Fruit fly (Drosophila melanogaster) whole organism, prepupa: ENCODE results near the gene RpL37-1.

ENCODE experiments used
- Blimp-1 ChIP-seq: fragments of 200-800 bp; sonication (Bioruptor generic); optimal IDR thresholded peaks from 3 replicates; lab custom pipeline; 2017; ENCODE audit warnings: missing biosample characterization, missing genetic modification characterization, mild to moderate bottlenecking, moderate library complexity, missing genetic modification reagents
- CG10631 ChIP-seq: fragments of 200-800 bp; sonication (Bioruptor generic); optimal IDR thresholded peaks from 2 replicates; lab custom pipeline; 2016; ENCODE audit warnings: missing biosample characterization, missing genetic modification characterization
- CG11294 ChIP-seq: fragments of 200-800 bp; sonication (Bioruptor generic); IDR thresholded peaks from 2 replicates; pipeline ENCODE4 v1.3.6; 2022; ENCODE audit warnings: missing biosample characterization, missing genetic modification characterization
- CG11902 ChIP-seq: fragments of 200-800 bp; sonication (Bioruptor generic); optimal IDR thresholded peaks from 3 replicates; lab custom pipeline; 2016; ENCODE audit warnings: missing biosample characterization, missing genetic modification characterization
- CG15336 ChIP-seq: fragments of 200-800 bp; sonication (Bioruptor generic); IDR thresholded peaks from 2 replicates; pipeline ENCODE4 v1.3.6; 2022; ENCODE audit warnings: missing biosample characterization, missing genetic modification characterization
- CG1621 ChIP-seq: fragments of 200-800 bp; sonication (Bioruptor generic); optimal IDR thresholded peaks from 3 replicates; lab custom pipeline; 2018; ENCODE audit warnings: missing biosample characterization, mild to moderate bottlenecking, missing genetic modification characterization
- CG16779 ChIP-seq: fragments of 200-800 bp; sonication (Bioruptor generic); optimal IDR thresholded peaks from 3 replicates; lab custom pipeline; 2017; ENCODE audit warnings: missing biosample characterization, mild to moderate bottlenecking, missing genetic modification characterization
- CG3032 ChIP-seq: fragments of 200-800 bp; optimal IDR thresholded peaks from 2 replicates; lab custom pipeline; 2019; ENCODE audit warnings: missing biosample characterization, mild to moderate bottlenecking, missing genetic modification characterization, moderate library complexity
- CG31627 ChIP-seq: fragments of 200-800 bp; sonication (Bioruptor generic); optimal IDR thresholded peaks from 3 replicates; lab custom pipeline; 2016; ENCODE audit warnings: missing biosample characterization, missing genetic modification characterization
- CG32006 ChIP-seq: fragments of 200-800 bp; sonication (Bioruptor generic); optimal IDR thresholded peaks from 3 replicates; lab custom pipeline; 2017; ENCODE audit warnings: missing biosample characterization, mild to moderate bottlenecking, missing genetic modification characterization
- CG3919 ChIP-seq: fragments of 200-800 bp; sonication (Bioruptor generic); optimal IDR thresholded peaks from 3 replicates; lab custom pipeline; 2016; ENCODE audit warnings: missing biosample characterization, missing genetic modification characterization
- CG4318 ChIP-seq: fragments of 200-800 bp; sonication (Bioruptor generic); optimal IDR thresholded peaks from 3 replicates; lab custom pipeline; 2017; ENCODE audit warnings: missing biosample characterization, mild to moderate bottlenecking, missing genetic modification characterization
- CG6163 ChIP-seq: fragments of 200-800 bp; sonication (Bioruptor generic); IDR thresholded peaks from 3 replicates; pipeline ENCODE4 v1.3.6; 2022; ENCODE audit warnings: missing biosample characterization, missing genetic modification characterization
- CG6276 ChIP-seq: fragments of 200-800 bp; sonication (Bioruptor generic); optimal IDR thresholded peaks from 2 replicates; lab custom pipeline; 2017; ENCODE audit warnings: missing biosample characterization, mild to moderate bottlenecking, missing genetic modification characterization
- CG7368 ChIP-seq: fragments of 200-800 bp; sonication (Bioruptor generic); optimal IDR thresholded peaks from 3 replicates; lab custom pipeline; 2016; ENCODE audit warnings: missing biosample characterization, missing genetic modification characterization
- CG8119 ChIP-seq: fragments of 200-800 bp; sonication (Bioruptor generic); IDR thresholded peaks from 3 replicates; pipeline ENCODE4 v1.3.6; 2022; ENCODE audit warnings: missing biosample characterization, missing genetic modification characterization
- CG8319 ChIP-seq: fragments of 200-800 bp; sonication (Bioruptor generic); optimal IDR thresholded peaks from 3 replicates; lab custom pipeline; 2016; ENCODE audit warnings: missing biosample characterization, missing genetic modification characterization
- CG8632 ChIP-seq: fragments of 200-800 bp; sonication (Bioruptor generic); optimal IDR thresholded peaks from 3 replicates; lab custom pipeline; 2016; ENCODE audit warnings: missing biosample characterization, missing genetic modification characterization
- CG9139 ChIP-seq: fragments of 200-800 bp; sonication (Bioruptor generic); optimal IDR thresholded peaks from 3 replicates; lab custom pipeline; 2017; ENCODE audit warnings: missing biosample characterization, mild to moderate bottlenecking, missing genetic modification characterization
- Eip75B ChIP-seq: fragments of 200-800 bp; sonication (Bioruptor generic); optimal IDR thresholded peaks from 3 replicates; lab custom pipeline; 2016; ENCODE audit warnings: missing biosample characterization, missing genetic modification characterization
- Eip78C ChIP-seq: fragments of 200-800 bp; sonication (Bioruptor generic); peaks from one replicate; lab custom pipeline; 2016; ENCODE audit warnings: missing biosample characterization, missing genetic modification characterization
- Eip93F ChIP-seq: fragments of 200-800 bp; sonication (Bioruptor generic); optimal IDR thresholded peaks from 2 replicates; lab custom pipeline; 2016; ENCODE audit warnings: missing biosample characterization, mild to moderate bottlenecking, missing genetic modification characterization
- Ets21C ChIP-seq: fragments of 200-800 bp; sonication (Bioruptor generic); optimal IDR thresholded peaks from 3 replicates; lab custom pipeline; 2016; ENCODE audit warnings: missing biosample characterization, missing genetic modification characterization
- Ets96B ChIP-seq: fragments of 200-800 bp; optimal IDR thresholded peaks from 2 replicates; lab custom pipeline; 2019; ENCODE audit warnings: missing biosample characterization, mild to moderate bottlenecking, missing genetic modification characterization, moderate library complexity
- Hr39 ChIP-seq: fragments of 200-800 bp; sonication (Bioruptor generic); optimal IDR thresholded peaks from 2 replicates; lab custom pipeline; 2016; ENCODE audit warnings: missing biosample characterization, missing genetic modification characterization
- Lpt ChIP-seq: fragments of 200-800 bp; sonication (Bioruptor generic); optimal IDR thresholded peaks from 3 replicates; lab custom pipeline; 2016; ENCODE audit warnings: missing biosample characterization, missing genetic modification characterization
- Met ChIP-seq: fragments of 200-800 bp; sonication (Bioruptor generic); optimal IDR thresholded peaks from 3 replicates; lab custom pipeline; 2016; ENCODE audit warnings: missing biosample characterization, missing genetic modification characterization
- OdsH ChIP-seq: fragments of 200-800 bp; sonication (Bioruptor generic); optimal IDR thresholded peaks from 3 replicates; lab custom pipeline; 2016; ENCODE audit warnings: missing biosample characterization, missing genetic modification characterization
- Smox ChIP-seq: fragments of 200-800 bp; sonication (Bioruptor generic); optimal IDR thresholded peaks from 3 replicates; lab custom pipeline; 2016; ENCODE audit warnings: missing biosample characterization, missing genetic modification characterization
- Sox102F ChIP-seq: fragments of 200-800 bp; sonication (Bioruptor generic); optimal IDR thresholded peaks from 2 replicates; lab custom pipeline; 2016; ENCODE audit warnings: missing biosample characterization, mild to moderate bottlenecking, missing genetic modification characterization
- Sox14 ChIP-seq: fragments of 200-800 bp; sonication (Bioruptor generic); optimal IDR thresholded peaks from 3 replicates; lab custom pipeline; 2016; ENCODE audit warnings: missing biosample characterization, missing genetic modification characterization
- achi ChIP-seq: fragments of 200-800 bp; sonication (Bioruptor generic); optimal IDR thresholded peaks from 3 replicates; lab custom pipeline; 2016; ENCODE audit warnings: missing biosample characterization, missing genetic modification characterization
- acj6 ChIP-seq: fragments of 200-800 bp; sonication (Bioruptor generic); optimal IDR thresholded peaks from 3 replicates; lab custom pipeline; 2016; ENCODE audit warnings: missing biosample characterization, missing genetic modification characterization
- cyc ChIP-seq: fragments of 200-800 bp; sonication (Bioruptor generic); optimal IDR thresholded peaks from 3 replicates; lab custom pipeline; 2016; ENCODE audit warnings: missing biosample characterization, missing genetic modification characterization
- eg ChIP-seq: fragments of 200-800 bp; sonication (Bioruptor generic); IDR thresholded peaks from 3 replicates; pipeline ENCODE4 v1.3.6; 2022; ENCODE audit warnings: missing biosample characterization, missing genetic modification characterization
- esn ChIP-seq: fragments of 200-800 bp; sonication (Bioruptor generic); optimal IDR thresholded peaks from 2 replicates; lab custom pipeline; 2016; ENCODE audit warnings: missing biosample characterization, mild to moderate bottlenecking, missing genetic modification characterization, moderate library complexity
- fd59A ChIP-seq: fragments of 200-800 bp; sonication (Bioruptor generic); optimal IDR thresholded peaks from 2 replicates; lab custom pipeline; 2017; ENCODE audit warnings: missing biosample characterization, mild to moderate bottlenecking, missing genetic modification characterization, missing genetic modification reagents
- fd85E ChIP-seq: fragments of 200-800 bp; sonication (Bioruptor generic); optimal IDR thresholded peaks from 3 replicates; lab custom pipeline; 2016; ENCODE audit warnings: missing biosample characterization, missing genetic modification characterization
- lz ChIP-seq: fragments of 200-800 bp; sonication (Bioruptor generic); optimal IDR thresholded peaks from 3 replicates; lab custom pipeline; 2016; ENCODE audit warnings: missing biosample characterization, missing genetic modification characterization
- pdm3 ChIP-seq: fragments of 200-800 bp; sonication (Bioruptor generic); optimal IDR thresholded peaks from 3 replicates; lab custom pipeline; 2016; ENCODE audit warnings: missing biosample characterization, missing genetic modification characterization
- salr ChIP-seq, 2 experiments: fragments of 200-800 bp; sonication (Bioruptor generic); optimal IDR thresholded peaks; 3 replicates each; lab custom pipeline; 2016 to 2018; ENCODE audit warnings: missing biosample characterization in 2 of 2, missing genetic modification characterization in 2 of 2, mild to moderate bottlenecking in 1 of 2
- spab ChIP-seq: fragments of 200-800 bp; sonication (Bioruptor generic); optimal IDR thresholded peaks from 2 replicates; lab custom pipeline; 2017; ENCODE audit warnings: missing biosample characterization, mild to moderate bottlenecking, missing genetic modification characterization, missing genetic modification reagents
- ss ChIP-seq, 2 experiments: fragments of 200-800 bp; sonication (Bioruptor generic); optimal IDR thresholded peaks; 2 replicates in 1 of 2; 3 replicates in 1 of 2; lab custom pipeline; 2017 to 2018; ENCODE audit warnings: mild to moderate bottlenecking in 2 of 2, missing biosample characterization in 2 of 2, missing genetic modification characterization in 2 of 2, moderate library complexity in 1 of 2
- svp ChIP-seq: fragments of 200-800 bp; sonication (Bioruptor generic); peaks from one replicate; lab custom pipeline; 2016; ENCODE audit warnings: missing biosample characterization, missing genetic modification characterization
- topi ChIP-seq: fragments of 200-800 bp; sonication (Bioruptor generic); optimal IDR thresholded peaks from 3 replicates; lab custom pipeline; 2016; ENCODE audit warnings: missing biosample characterization, missing genetic modification characterization
- vri ChIP-seq: fragments of 200-800 bp; sonication (Bioruptor generic); optimal IDR thresholded peaks from 3 replicates; lab custom pipeline; 2016; ENCODE audit warnings: missing biosample characterization, mild to moderate bottlenecking, missing genetic modification characterization

RpL37-1 gene

DNA sequence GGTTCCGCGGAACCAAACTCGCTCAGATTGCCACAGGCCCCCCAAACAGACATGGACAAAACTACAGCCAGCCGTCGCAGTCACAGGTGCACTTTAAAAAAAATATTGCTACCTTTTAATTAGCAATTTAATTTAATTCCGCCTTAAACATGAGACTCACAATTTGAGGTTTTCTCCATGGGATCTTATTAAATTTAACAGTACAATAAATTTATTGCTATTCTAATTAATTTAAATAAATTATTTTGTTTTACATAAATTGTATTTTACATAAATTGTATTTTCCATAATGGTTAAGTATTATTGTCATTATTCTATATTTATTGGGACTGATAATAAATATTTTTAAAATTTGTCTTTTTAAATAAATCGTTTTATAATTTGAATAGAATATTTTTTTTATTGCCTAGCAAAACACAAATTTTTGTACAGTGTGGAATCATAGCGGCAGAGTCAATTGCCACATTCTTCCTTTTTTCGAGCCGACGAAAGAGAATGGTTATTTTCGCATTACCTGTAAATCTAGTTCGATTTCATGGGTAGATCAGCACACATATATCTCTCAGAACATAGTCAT is 15.7 kb downstream of the RpL37-1 start (continued):
- TF ChIP-seq acj6 (peak; percentile 7), CG1621 (tag; lab: Kevin White, UChicago) (no peak), esn (GFP tag; lab: Kevin White, UChicago) (no peak), CG3032 (tag; lab: Kevin White, UChicago) (peak; percentile 49), svp (no peak), CG4318 (GFP tag; lab: Kevin White, UChicago) (peak; percentile 58), fd59A (GFP tag; lab: Kevin White, UChicago) (no peak), Sox14 (no peak), CG11902 (GFP tag; lab: Kevin White, UChicago) (no peak), vri (no peak), salr (GFP tag; optimal IDR thresholded peaks at IDR 0.05; lab: Kevin White, UChicago) (peak in 1 of 2 experiments; percentile 75), Met (GFP tag; lab: Kevin White, UChicago) (no peak), Blimp-1 (GFP tag; lab: Kevin White, UChicago) (no peak), Smox (GFP tag; lab: Kevin White, UChicago) (no peak), eg (GFP tag; lab: Robert Waterston, UW) (peak; percentile 64), CG8632 (GFP tag; lab: Kevin White, UChicago) (no peak), ss (GFP tag; optimal IDR thresholded peaks at IDR 0.05; lab: Kevin White, UChicago) (peak in 1 of 2 experiments; percentile 18)

DNA sequence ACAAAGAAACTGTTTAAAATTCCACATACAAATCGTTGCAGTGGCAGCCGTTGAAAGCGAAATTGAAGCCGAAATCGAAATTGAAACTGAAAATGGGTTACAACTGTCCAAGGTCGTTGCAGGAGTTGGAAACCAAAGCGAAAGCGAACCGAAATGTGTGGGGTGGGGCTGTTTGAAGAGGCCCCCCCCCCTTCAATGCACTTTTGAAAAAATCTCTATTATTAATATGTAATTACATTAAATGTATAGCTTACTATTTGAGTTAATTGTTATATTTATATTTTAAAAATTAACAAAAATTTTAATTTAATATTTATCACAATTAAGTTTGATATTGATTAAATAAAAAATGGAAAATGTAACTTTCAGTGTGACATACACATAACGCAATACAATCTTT is 17.5 kb downstream of the RpL37-1 start:
- no peak for TF ChIP-seq CG7368 (GFP tag; lab: Kevin White, UChicago)
- no peak for TF ChIP-seq topi
- no peak for TF ChIP-seq Ets21C (GFP tag; lab: Kevin White, UChicago)
- no peak for TF ChIP-seq CG6163 (GFP tag; lab: Robert Waterston, UW)
- no peak for TF ChIP-seq Sox102F
- no peak for TF ChIP-seq Lpt (GFP tag; lab: Kevin White, UChicago)
- no peak for TF ChIP-seq fd85E
- no peak for TF ChIP-seq Ets96B (tag; lab: Kevin White, UChicago)
- TF ChIP-seq Sox14 = no peak
- no peak for TF ChIP-seq CG6276
- TF ChIP-seq CG31627 (GFP tag; lab: Kevin White, UChicago) = no peak
- no peak for TF ChIP-seq CG8119 (GFP tag; lab: Robert Waterston, UW)
- no peak for TF ChIP-seq Eip75B (GFP tag; lab: Kevin White, UChicago)
- TF ChIP-seq CG15336 = no peak

DNA sequence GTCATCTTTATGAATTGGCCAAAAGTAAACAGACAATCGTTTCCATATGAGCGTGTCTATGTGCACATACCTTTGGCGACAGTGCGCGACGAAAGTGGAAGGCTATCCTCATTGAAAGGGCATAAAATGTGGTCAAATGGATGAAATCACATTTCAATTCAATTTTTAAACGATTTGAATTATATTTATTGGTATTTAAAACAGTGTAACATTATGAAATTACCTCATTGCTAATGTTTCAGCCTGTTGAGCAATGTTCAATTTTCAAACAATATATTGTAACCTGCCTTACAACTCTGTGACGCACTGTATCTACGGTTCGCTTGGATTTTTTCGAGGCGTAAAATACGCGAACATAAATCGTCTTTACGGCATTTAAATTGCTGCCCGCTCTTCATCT is 19.1 kb downstream of the RpL37-1 start:
- no peak for TF ChIP-seq Hr39 (GFP tag; lab: Kevin White, UChicago)
- TF ChIP-seq Sox14 = no peak
- no peak for TF ChIP-seq Blimp-1 (GFP tag; lab: Kevin White, UChicago)
- no peak for TF ChIP-seq Sox102F
- peak; percentile 52 for TF ChIP-seq CG15336
- no peak for TF ChIP-seq acj6
- TF ChIP-seq CG6276 = peak; percentile 6
- no peak for TF ChIP-seq Met (GFP tag; lab: Kevin White, UChicago)
- no peak for TF ChIP-seq CG9139 (GFP tag; lab: Kevin White, UChicago)
- no peak for TF ChIP-seq CG8319 (GFP tag; lab: Kevin White, UChicago)
- peak; percentile 47 for TF ChIP-seq Eip78C (GFP tag; lab: Kevin White, UChicago)
- no peak for TF ChIP-seq CG31627 (GFP tag; lab: Kevin White, UChicago)
- peak; percentile 19 for TF ChIP-seq pdm3 (GFP tag; lab: Kevin White, UChicago)
- TF ChIP-seq CG6163 (GFP tag; lab: Robert Waterston, UW) = no peak
- TF ChIP-seq salr (GFP tag; optimal IDR thresholded peaks at IDR 0.05; lab: Kevin White, UChicago) = no peak
- TF ChIP-seq CG32006 (GFP tag; lab: Kevin White, UChicago) = peak; percentile 51
- TF ChIP-seq CG7368 (GFP tag; lab: Kevin White, UChicago) = no peak
- TF ChIP-seq ss (GFP tag; optimal IDR thresholded peaks at IDR 0.05; lab: Kevin White, UChicago) = no peak
- TF ChIP-seq Lpt (GFP tag; lab: Kevin White, UChicago) = no peak
- TF ChIP-seq cyc (GFP tag; lab: Kevin White, UChicago) = no peak
- TF ChIP-seq spab (GFP tag; lab: Kevin White, UChicago) = no peak
- TF ChIP-seq CG11294 (GFP tag; lab: Robert Waterston, UW) = no peak
- TF ChIP-seq CG16779 (tag; lab: Kevin White, UChicago) = no peak
- TF ChIP-seq CG3032 (tag; lab: Kevin White, UChicago) = no peak
- TF ChIP-seq CG8119 (GFP tag; lab: Robert Waterston, UW) = peak; percentile 56
- no peak for TF ChIP-seq lz (GFP tag; lab: Kevin White, UChicago)
- no peak for TF ChIP-seq CG10631 (GFP tag; lab: Kevin White, UChicago)
- TF ChIP-seq CG3919 (GFP tag; lab: Kevin White, UChicago) = no peak
- TF ChIP-seq CG4318 (GFP tag; lab: Kevin White, UChicago) = no peak
- no peak for TF ChIP-seq achi (GFP tag; lab: Kevin White, UChicago)
- peak; percentile 41; the same call in 1 of the 3 replicates for TF ChIP-seq eg (GFP tag; lab: Robert Waterston, UW)
- no peak for TF ChIP-seq Eip93F (GFP tag; lab: Kevin White, UChicago)
- no peak for TF ChIP-seq CG11902 (GFP tag; lab: Kevin White, UChicago)
- TF ChIP-seq OdsH (GFP tag; lab: Kevin White, UChicago) = peak; percentile 6
